Worm (Caenorhabditis elegans): ENCODE measurements around the gene gmps-1.

- no peak for TF ChIP-seq nhr-237 (tag; optimal IDR thresholded peaks at IDR 0.05)
- TF ChIP-seq snpc-4 (tag; optimal IDR thresholded peaks at IDR 0.05): no peak
- no peak for TF ChIP-seq mes-2 (tag; optimal IDR thresholded peaks at IDR 0.05; ENCODE audit: poor library complexity, severe bottlenecking)
- no peak for TF ChIP-seq lsy-2 (tag; optimal IDR thresholded peaks at IDR 0.05)
- TF ChIP-seq unc-62 (GFP tag; optimal IDR thresholded peaks at IDR 0.05 in 1 of 2): no peak
- no peak for TF ChIP-seq unc-62 (tag; optimal IDR thresholded peaks at IDR 0.05)
- TF ChIP-seq fkh-10 (GFP tag; optimal IDR thresholded peaks at IDR 0.05): no peak
- TF ChIP-seq ama-1 (optimal IDR thresholded peaks at IDR 0.05): no peak
- no peak for TF ChIP-seq R02D3.7 (tag; optimal IDR thresholded peaks at IDR 0.05)
- no peak for TF ChIP-seq cey-2 (tag; optimal IDR thresholded peaks at IDR 0.05; ENCODE audit: borderline replicate concordance, insufficient read depth)
- no peak for TF ChIP-seq mdl-1 (tag; optimal IDR thresholded peaks at IDR 0.05)
- no peak for TF ChIP-seq dmd-8 (GFP tag; IDR thresholded peaks at IDR 0.05)
- TF ChIP-seq lin-39 (tag; optimal IDR thresholded peaks at IDR 0.05): no peak
- TF ChIP-seq nhr-11 (tag; optimal IDR thresholded peaks at IDR 0.05): no peak
- TF ChIP-seq fos-1 (tag; optimal IDR thresholded peaks at IDR 0.05): no peak
Measured at ce11 chrII:10847057-10847456, 21.5 kb downstream of the gmps-1 start.
